Fruit fly (Drosophila melanogaster) whole organism, wandering third instar larva: Measurements from ENCODE around the gene CG34456.
A peak's percentile ranks its signal among the peaks of the same experiment; 100 is the strongest.

Source experiments
- Abd-B ChIP-seq: fragments of >200 bp; optimal IDR thresholded peaks from 2 replicates; lab custom pipeline; 2017; ENCODE audit warnings: missing biosample characterization, missing genetic modification characterization
- CG32264 ChIP-seq: fragments of 200-800 bp; sonication (Bioruptor generic); optimal IDR thresholded peaks from 2 replicates; lab custom pipeline; 2016; ENCODE audit warnings: missing biosample characterization, missing genetic modification characterization
- CG9705 ChIP-seq: fragments of 200-800 bp; sonication (Bioruptor generic); optimal IDR thresholded peaks from 2 replicates; lab custom pipeline; 2018; ENCODE audit warnings: missing biosample characterization, mild to moderate bottlenecking, missing genetic modification characterization
- CrebA ChIP-seq: fragments of 200-800 bp; sonication (Bioruptor generic); optimal IDR thresholded peaks from 2 replicates; lab custom pipeline; 2016; ENCODE audit warnings: missing biosample characterization, mild to moderate bottlenecking, missing genetic modification characterization, borderline replicate concordance
- Dfd ChIP-seq: fragments of >200 bp; optimal IDR thresholded peaks from 2 replicates; lab custom pipeline; 2017; ENCODE audit warnings: missing biosample characterization, missing genetic modification characterization
- Dif ChIP-seq: fragments of 200-275, 200-300 bp; sonication (Bioruptor generic); optimal IDR thresholded peaks from 2 replicates; lab custom pipeline; 2018; ENCODE audit warnings: missing biosample characterization, missing genetic modification characterization; ENCODE audit not compliant: partially characterized antibody
- GATAd ChIP-seq: sonication (Bioruptor generic); optimal IDR thresholded peaks from 2 replicates; lab custom pipeline; 2016; ENCODE audit warnings: missing biosample characterization, missing genetic modification characterization
- HLH106 ChIP-seq: fragments of 200-800 bp; optimal IDR thresholded peaks from 3 replicates; lab custom pipeline; 2019; ENCODE audit warnings: missing biosample characterization, mild to moderate bottlenecking, missing genetic modification characterization, moderate library complexity
- Hr78 ChIP-seq: fragments of >200 bp; optimal IDR thresholded peaks from 2 replicates; lab custom pipeline; 2017; ENCODE audit warnings: missing biosample characterization, missing genetic modification characterization
- Hr83 ChIP-seq: fragments of 200-300 bp; sonication (Bioruptor generic); optimal IDR thresholded peaks from 2 replicates; lab custom pipeline; 2016; ENCODE audit warnings: missing biosample characterization, mild to moderate bottlenecking, missing genetic modification characterization, moderate library complexity; ENCODE audit not compliant: poor library complexity, severe bottlenecking
- Jra ChIP-seq: sonication (Bioruptor generic); optimal IDR thresholded peaks from 2 replicates; lab custom pipeline; 2016; ENCODE audit warnings: missing biosample characterization, missing genetic modification characterization
- Myc ChIP-seq: fragments of >200 bp; optimal IDR thresholded peaks from 2 replicates; lab custom pipeline; 2017
- N ChIP-seq: fragments of >200 bp; optimal IDR thresholded peaks from 2 replicates; lab custom pipeline; 2018; ENCODE audit warnings: missing biosample characterization, missing external identifiers, missing genetic modification characterization
- OdsH ChIP-seq: fragments of 200-800 bp; sonication (Bioruptor generic); optimal IDR thresholded peaks from 2 replicates; lab custom pipeline; 2016; ENCODE audit warnings: missing biosample characterization, mild to moderate bottlenecking, missing genetic modification characterization
- Rel ChIP-seq, 2 experiments: fragments of 200-800 bp; sonication (Bioruptor generic) in 1 of 2; optimal IDR thresholded peaks; 2 replicates in 1 of 2; 3 replicates in 1 of 2; lab custom pipeline; 2016 to 2019; ENCODE audit warnings: mild to moderate bottlenecking in 2 of 2, missing biosample characterization in 2 of 2, missing genetic modification characterization in 2 of 2, moderate library complexity in 1 of 2
- Sp1 ChIP-seq: fragments of 200-800 bp; sonication (Bioruptor generic); optimal IDR thresholded peaks from 3 replicates; lab custom pipeline; 2019; ENCODE audit warnings: missing biosample characterization, mild to moderate bottlenecking, missing genetic modification characterization, moderate library complexity
- Vsx2 ChIP-seq: fragments of 200-300, 225-300 bp; sonication (Bioruptor generic); optimal IDR thresholded peaks from 2 replicates; lab custom pipeline; 2018; ENCODE audit warnings: missing biosample characterization, missing genetic modification characterization; ENCODE audit not compliant: partially characterized antibody
- br ChIP-seq: fragments of 200-800 bp; sonication (Bioruptor generic); optimal IDR thresholded peaks from 2 replicates; lab custom pipeline; 2016; ENCODE audit warnings: missing biosample characterization, missing genetic modification characterization
- brk ChIP-seq: fragments of 200-800 bp; sonication (Bioruptor generic); optimal IDR thresholded peaks from 2 replicates; lab custom pipeline; 2016; ENCODE audit warnings: missing biosample characterization, mild to moderate bottlenecking, missing genetic modification characterization
- dl ChIP-seq, 2 experiments: fragments of 175-275, 200-275 bp in 1 of 2; fragments of 200-275 bp in 1 of 2; sonication (Bioruptor generic); optimal IDR thresholded peaks; lab custom pipeline; 2018; ENCODE audit warnings: mild to moderate bottlenecking in 2 of 2, missing biosample characterization in 2 of 2, missing genetic modification characterization in 2 of 2, moderate library complexity in 2 of 2; ENCODE audit not compliant: partially characterized antibody in 2 of 2, insufficient read depth in 1 of 2
- dmrt93B ChIP-seq: fragments of 200-800 bp; sonication (Bioruptor generic); optimal IDR thresholded peaks from 2 replicates; lab custom pipeline; 2018; ENCODE audit warnings: missing biosample characterization, mild to moderate bottlenecking, missing genetic modification characterization
- dsf ChIP-seq: sonication (Bioruptor generic); optimal IDR thresholded peaks from 2 replicates; lab custom pipeline; 2016; ENCODE audit warnings: missing biosample characterization, missing genetic modification characterization, borderline replicate concordance
- ey ChIP-seq: fragments of 200-800 bp; sonication (Bioruptor generic); optimal IDR thresholded peaks from 2 replicates; lab custom pipeline; 2016; ENCODE audit warnings: missing biosample characterization, missing genetic modification characterization
- foxo ChIP-seq, 2 experiments: fragments of 200-800 bp; sonication (Bioruptor generic); optimal IDR thresholded peaks; 2 replicates in 1 of 2; 3 replicates in 1 of 2; lab custom pipeline; 2016 to 2017; ENCODE audit warnings: missing biosample characterization in 2 of 2, missing genetic modification characterization in 2 of 2
- fru ChIP-seq: fragments of 200-800 bp; sonication (Bioruptor generic); optimal IDR thresholded peaks from 3 replicates; lab custom pipeline; 2016; ENCODE audit warnings: missing biosample characterization, mild to moderate bottlenecking, missing genetic modification characterization
- h ChIP-seq: fragments of 200-800 bp; sonication (Bioruptor generic); optimal IDR thresholded peaks from 3 replicates; lab custom pipeline; 2016; ENCODE audit warnings: missing biosample characterization, mild to moderate bottlenecking, missing genetic modification characterization
- jim ChIP-seq: fragments of 175-275, 200-325 bp; sonication (Bioruptor generic); optimal IDR thresholded peaks from 2 replicates; lab custom pipeline; 2016; ENCODE audit warnings: missing biosample characterization, mild to moderate bottlenecking, missing genetic modification characterization
- lola ChIP-seq: fragments of >200 bp; optimal IDR thresholded peaks from 2 replicates; lab custom pipeline; 2017; ENCODE audit warnings: missing biosample characterization, missing genetic modification characterization
- psq ChIP-seq: fragments of 200-800 bp; sonication (Bioruptor generic); optimal IDR thresholded peaks from 3 replicates; lab custom pipeline; 2017; ENCODE audit warnings: missing biosample characterization, mild to moderate bottlenecking, missing genetic modification characterization, moderate library complexity
- rgr ChIP-seq: fragments of 200-800 bp; sonication (Bioruptor generic); optimal IDR thresholded peaks from 3 replicates; lab custom pipeline; 2016; ENCODE audit warnings: missing biosample characterization, mild to moderate bottlenecking, missing genetic modification characterization
- sage ChIP-seq: fragments of 200-800 bp; sonication (Bioruptor generic); optimal IDR thresholded peaks from 2 replicates; lab custom pipeline; 2016; ENCODE audit warnings: missing biosample characterization, mild to moderate bottlenecking, missing genetic modification characterization
- sv ChIP-seq: fragments of 200-800 bp; sonication (Bioruptor generic); optimal IDR thresholded peaks from 3 replicates; lab custom pipeline; 2016; ENCODE audit warnings: missing biosample characterization, missing genetic modification characterization
- tai ChIP-seq: sonication (Bioruptor generic); optimal IDR thresholded peaks from 2 replicates; lab custom pipeline; 2016; ENCODE audit warnings: missing biosample characterization, missing genetic modification characterization
- woc ChIP-seq: sonication (Bioruptor generic); optimal IDR thresholded peaks from 2 replicates; lab custom pipeline; 2016; ENCODE audit warnings: missing biosample characterization, mild to moderate bottlenecking, missing genetic modification characterization

CG34456 gene

DNA sequence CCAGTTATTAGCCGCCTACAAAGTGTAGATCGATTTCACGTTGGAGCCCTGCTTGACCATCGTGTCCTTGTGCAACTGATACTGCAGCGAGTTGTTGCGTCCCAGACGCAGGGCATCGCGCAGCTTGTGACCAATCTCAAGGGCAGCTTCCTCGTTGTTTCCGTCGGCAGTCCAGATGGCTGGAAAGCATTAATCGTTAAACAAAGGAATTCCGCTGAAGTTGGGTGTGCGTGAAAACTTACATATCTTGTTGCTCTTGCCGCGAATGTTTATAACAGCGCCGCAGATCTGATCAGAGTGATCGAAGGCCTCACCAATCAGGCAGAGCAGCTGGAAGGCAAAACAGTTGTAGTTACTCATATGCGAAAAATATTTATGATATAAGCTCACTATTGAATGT lies 37.9 kb downstream of the CG34456 start:
- TF ChIP-seq h (GFP tag; lab: Kevin White, UChicago): no peak
- TF ChIP-seq lola: no peak
- no peak for TF ChIP-seq Vsx2 (GFP tag; lab: Kevin White, UChicago)
- no peak for TF ChIP-seq Hr83
- no peak for TF ChIP-seq CrebA (GFP tag; lab: Kevin White, UChicago)
- no peak for TF ChIP-seq GATAd (GFP tag; lab: Kevin White, UChicago)
- TF ChIP-seq br (GFP tag; lab: Kevin White, UChicago): no peak
- no peak for TF ChIP-seq HLH106 (tag; lab: Kevin White, UChicago)
- no peak for TF ChIP-seq dsf (GFP tag; lab: Kevin White, UChicago)
- no peak for TF ChIP-seq Dfd (GFP tag; lab: Kevin White, UChicago)

DNA sequence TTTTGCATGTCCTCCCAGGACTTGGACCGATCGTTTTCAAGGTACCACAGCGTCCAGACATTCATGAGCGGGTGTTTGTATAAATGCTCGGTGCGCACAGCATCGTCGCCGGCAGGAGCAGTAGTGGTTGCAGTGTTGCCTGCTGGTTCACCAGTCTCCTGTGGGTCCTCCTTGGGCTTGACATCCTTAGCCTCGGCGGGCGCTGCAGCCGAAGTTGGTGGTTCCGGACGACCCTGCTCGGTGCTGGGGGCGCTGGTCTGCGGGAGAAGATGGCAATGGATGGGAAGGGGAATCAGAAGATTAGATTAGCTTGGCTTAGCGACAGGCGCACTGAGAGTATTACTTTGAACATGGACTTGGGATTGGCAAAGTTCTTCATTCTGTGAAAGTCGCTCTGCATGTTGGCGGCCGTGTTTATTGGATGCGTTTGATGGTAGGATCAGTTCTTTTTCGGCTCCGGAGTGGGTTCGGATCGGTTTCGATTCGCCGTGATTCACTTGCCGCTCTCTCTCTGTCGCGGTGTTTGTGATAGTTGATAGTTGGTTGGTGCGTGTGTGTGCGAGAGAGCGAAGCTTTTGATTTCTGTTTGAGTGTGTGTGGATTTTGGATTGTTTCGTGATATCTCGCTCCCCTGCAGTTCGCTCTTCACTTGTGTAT lies 38.9 kb downstream of the CG34456 start:
- no peak for TF ChIP-seq GATAd (GFP tag; lab: Kevin White, UChicago)
- TF ChIP-seq rgr: no peak
- no peak for TF ChIP-seq Hr83
- no peak for TF ChIP-seq brk (GFP tag; lab: Kevin White, UChicago)

DNA sequence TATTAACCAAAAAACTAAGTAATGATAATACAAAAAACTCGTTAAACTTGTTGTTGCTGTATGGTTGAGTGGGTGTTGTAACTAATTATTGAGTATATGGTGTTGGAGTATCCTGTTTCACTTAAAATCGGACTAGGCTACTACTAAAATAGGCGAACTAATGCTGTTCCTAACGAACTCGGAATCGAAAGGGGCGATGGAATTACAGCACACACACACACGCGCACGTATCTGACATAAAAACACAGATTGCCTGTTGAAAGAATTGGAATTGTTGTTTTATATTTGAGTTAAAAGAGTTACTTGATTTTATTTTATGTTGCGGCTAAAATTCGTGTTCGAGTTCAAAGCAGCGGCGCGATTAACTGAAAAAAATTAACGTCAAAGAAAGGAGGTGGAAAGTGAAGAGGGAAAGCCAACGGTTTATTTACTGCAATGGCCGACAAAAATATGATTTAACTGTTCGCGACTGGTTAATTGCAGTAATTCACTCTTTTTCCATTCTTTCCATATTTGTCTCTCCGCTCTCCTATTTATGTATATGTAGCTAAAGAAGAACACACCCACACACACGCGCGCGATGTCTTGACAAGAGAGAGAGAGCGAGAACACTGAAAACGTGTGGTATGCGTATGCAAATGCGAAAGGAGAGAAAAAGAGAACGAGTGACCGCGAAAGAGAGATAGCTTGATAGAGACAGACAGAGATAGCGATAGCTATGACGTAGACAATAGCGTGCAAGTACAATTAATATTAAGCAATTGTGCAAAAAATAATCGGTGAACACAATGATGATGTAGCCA lies 39.6 kb downstream of the CG34456 start:
- TF ChIP-seq fru (GFP tag; lab: Kevin White, UChicago) (peak; percentile 73), psq (GFP tag; lab: Kevin White, UChicago) (peak; percentile 57), woc (no peak), Jra (peak; percentile 16), dmrt93B (GFP tag; lab: Kevin White, UChicago) (no peak), CrebA (GFP tag; lab: Kevin White, UChicago) (peak; percentile 66), Dif (GFP tag; lab: Kevin White, UChicago) (peak; percentile 92), dl (GFP tag; optimal IDR thresholded peaks at IDR 0.05; lab: Kevin White, UChicago; ENCODE audit: insufficient read depth in 1 of 2, partially characterized antibody in 2 of 2) (peak; percentile 66 to 89), Dfd (GFP tag; lab: Kevin White, UChicago) (no peak), sage (GFP tag; lab: Kevin White, UChicago) (peak; percentile 17), Abd-B (no peak), h (GFP tag; lab: Kevin White, UChicago) (no peak), Rel (GFP tag; optimal IDR thresholded peaks at IDR 0.05; lab: Kevin White, UChicago) (no peak), Rel (tag; optimal IDR thresholded peaks at IDR 0.05; lab: Kevin White, UChicago) (no peak), CG9705 (GFP tag; lab: Kevin White, UChicago) (no peak), Sp1 (GFP tag; lab: Kevin White, UChicago) (no peak), Hr83 (no peak), tai (GFP tag; lab: Kevin White, UChicago) (no peak), Vsx2 (GFP tag; lab: Kevin White, UChicago) (no peak), HLH106 (tag; lab: Kevin White, UChicago) (no peak), foxo (GFP tag; optimal IDR thresholded peaks at IDR 0.05; lab: Kevin White, UChicago) (no peak), OdsH (GFP tag; lab: Kevin White, UChicago) (no peak), dsf (GFP tag; lab: Kevin White, UChicago) (no peak)

DNA sequence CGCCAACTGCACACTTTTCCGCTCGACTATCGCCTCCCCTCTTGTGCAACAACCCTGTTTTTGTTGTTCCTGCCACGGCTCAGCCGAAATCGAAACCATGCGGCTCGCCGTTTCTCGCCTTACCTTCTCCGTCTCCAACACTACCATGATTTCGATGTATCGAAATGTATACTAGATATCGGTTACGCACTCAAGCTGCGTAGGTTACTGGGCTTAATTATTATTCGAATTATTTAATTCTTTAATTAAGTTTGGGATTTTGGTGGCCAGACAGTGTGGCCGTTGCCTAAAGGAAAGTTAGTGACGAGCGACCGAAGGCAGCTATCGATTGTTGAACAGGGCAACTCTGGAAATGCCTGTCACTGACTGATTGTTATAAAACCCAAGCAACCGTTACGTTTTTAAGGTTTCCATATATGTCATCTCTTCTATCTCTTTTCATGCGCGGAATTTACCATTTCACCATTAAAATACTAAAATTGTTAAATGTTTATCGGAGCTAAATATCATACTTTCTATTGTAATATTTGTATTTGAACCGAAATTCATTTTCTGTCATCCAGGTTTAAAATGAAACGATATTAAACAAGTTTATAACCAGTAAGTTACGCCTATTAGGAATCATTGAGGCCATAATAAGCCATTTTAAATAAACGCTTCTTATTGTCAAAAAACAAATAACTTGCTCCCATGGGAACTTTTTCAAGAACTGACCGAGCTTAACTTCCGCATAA lies 40.4 kb downstream of the CG34456 start, which contains the start of gene eIF4E1:
TSS of gene eIF4E1 (minus strand) at position 304 of the 734 bp plus-strand sequence.
- peak; percentile 12 for TF ChIP-seq br (GFP tag; lab: Kevin White, UChicago)
- TF ChIP-seq ey (GFP tag; lab: Kevin White, UChicago): peak; percentile 1
- peak; percentile 34 for TF ChIP-seq sv (GFP tag; lab: Kevin White, UChicago)
- no peak for TF ChIP-seq Dfd (GFP tag; lab: Kevin White, UChicago)
- TF ChIP-seq HLH106 (tag; lab: Kevin White, UChicago): no peak
- peak; percentile 53 for TF ChIP-seq Dif (GFP tag; lab: Kevin White, UChicago)
- no peak for TF ChIP-seq woc
- no peak for TF ChIP-seq OdsH (GFP tag; lab: Kevin White, UChicago)
- no peak for TF ChIP-seq Abd-B
- no peak for TF ChIP-seq Rel (GFP tag; optimal IDR thresholded peaks at IDR 0.05; lab: Kevin White, UChicago)
- TF ChIP-seq Rel (tag; optimal IDR thresholded peaks at IDR 0.05; lab: Kevin White, UChicago): peak; percentile 84
- no peak for TF ChIP-seq tai (GFP tag; lab: Kevin White, UChicago)
- peak in 1 of 2 experiments; percentile 8 for TF ChIP-seq dl (GFP tag; optimal IDR thresholded peaks at IDR 0.05; lab: Kevin White, UChicago; ENCODE audit: insufficient read depth in 1 of 2, partially characterized antibody in 2 of 2)
- no peak for TF ChIP-seq dmrt93B (GFP tag; lab: Kevin White, UChicago)
- TF ChIP-seq foxo (GFP tag; optimal IDR thresholded peaks at IDR 0.05; lab: Kevin White, UChicago): peak in 1 of 2 experiments; percentile 3
- TF ChIP-seq N (GFP tag; lab: Kevin White, UChicago): no peak
- TF ChIP-seq Sp1 (GFP tag; lab: Kevin White, UChicago): peak; percentile 36
- no peak for TF ChIP-seq jim (GFP tag; lab: Kevin White, UChicago)
- no peak for TF ChIP-seq Hr83
- no peak for TF ChIP-seq rgr
- peak; percentile 40 for TF ChIP-seq Vsx2 (GFP tag; lab: Kevin White, UChicago)
- no peak for TF ChIP-seq fru (GFP tag; lab: Kevin White, UChicago)
- TF ChIP-seq brk (GFP tag; lab: Kevin White, UChicago): no peak
- TF ChIP-seq Myc: peak; percentile 33
- TF ChIP-seq h (GFP tag; lab: Kevin White, UChicago): peak; percentile 9
- TF ChIP-seq Hr78: no peak
- no peak for TF ChIP-seq CG32264 (GFP tag; lab: Kevin White, UChicago)
- no peak for TF ChIP-seq sage (GFP tag; lab: Kevin White, UChicago)
